Fruit fly (Drosophila melanogaster) whole organism, adult: ENCODE results near the gene TTLL3B.
A peak's percentile ranks its signal among the peaks of the same experiment; 100 is the strongest.

Experiments used
- CG11617 ChIP-seq: fragments of 200-800 bp; sonication (Bioruptor generic); optimal IDR thresholded peaks from 2 replicates; lab custom pipeline; 2017; ENCODE audit warnings: mild to moderate bottlenecking, missing biosample characterization, missing genetic modification reagents, missing genetic modification characterization
- CG12768 ChIP-seq: fragments of 200-800 bp; sonication (Bioruptor generic); optimal IDR thresholded peaks from 2 replicates; lab custom pipeline; 2017; ENCODE audit warnings: missing biosample characterization, missing genetic modification characterization, mild to moderate bottlenecking, moderate library complexity, missing genetic modification reagents
- CG14711 ChIP-seq: fragments of 200-800 bp; sonication (Bioruptor generic); optimal IDR thresholded peaks from 2 replicates; lab custom pipeline; 2018; ENCODE audit warnings: missing biosample characterization, mild to moderate bottlenecking, missing genetic modification characterization, moderate library complexity
- CG1620 ChIP-seq: fragments of 200-800 bp; sonication (Bioruptor generic); optimal IDR thresholded peaks from 2 replicates; lab custom pipeline; 2016; ENCODE audit warnings: missing biosample characterization, missing genetic modification characterization
- CG33017 ChIP-seq: fragments of 200-800 bp; sonication (Bioruptor generic); optimal IDR thresholded peaks from 2 replicates; lab custom pipeline; 2018; ENCODE audit warnings: missing biosample characterization, mild to moderate bottlenecking, missing genetic modification characterization, moderate library complexity
- CG5204 ChIP-seq: fragments of 200-800 bp; sonication (Bioruptor generic); optimal IDR thresholded peaks from 2 replicates; lab custom pipeline; 2016; ENCODE audit warnings: missing biosample characterization, missing genetic modification characterization
- CG7045 ChIP-seq: fragments of 200-800 bp; sonication (Bioruptor generic); optimal IDR thresholded peaks from 2 replicates; lab custom pipeline; 2017; ENCODE audit warnings: missing biosample characterization, mild to moderate bottlenecking, missing genetic modification characterization
- CG7101 ChIP-seq: fragments of 200-800 bp; sonication (Bioruptor generic); optimal IDR thresholded peaks from 2 replicates; lab custom pipeline; 2018; ENCODE audit warnings: missing biosample characterization, mild to moderate bottlenecking, missing genetic modification characterization, moderate library complexity
- Clk ChIP-seq: fragments of 200-800 bp; sonication (Bioruptor generic); optimal IDR thresholded peaks from 2 replicates; lab custom pipeline; 2017; ENCODE audit warnings: missing biosample characterization, missing genetic modification characterization
- Crg-1 ChIP-seq: fragments of 200-800 bp; sonication (Bioruptor generic); optimal IDR thresholded peaks from 2 replicates; lab custom pipeline; 2016; ENCODE audit warnings: missing biosample characterization, missing genetic modification characterization
- Hr96 ChIP-seq: fragments of 200-800 bp; sonication (Bioruptor generic); optimal IDR thresholded peaks from 2 replicates; lab custom pipeline; 2016; ENCODE audit warnings: missing biosample characterization, missing genetic modification characterization
- Mnt ChIP-seq: fragments of 200-800 bp; sonication (Bioruptor generic); optimal IDR thresholded peaks from 2 replicates; lab custom pipeline; 2016; ENCODE audit warnings: missing biosample characterization, mild to moderate bottlenecking, missing genetic modification characterization
- bab1 ChIP-seq: fragments of 200-800 bp; sonication (Bioruptor generic); optimal IDR thresholded peaks from 3 replicates; lab custom pipeline; 2019; ENCODE audit warnings: missing biosample characterization, mild to moderate bottlenecking, missing genetic modification characterization, moderate library complexity
- cic ChIP-seq: fragments of 200-800 bp; sonication (Bioruptor generic); optimal IDR thresholded peaks from 2 replicates; lab custom pipeline; 2017; ENCODE audit warnings: missing biosample characterization, mild to moderate bottlenecking, missing genetic modification characterization, moderate library complexity
- cnc ChIP-seq, 2 experiments: fragments of >200 bp; optimal IDR thresholded peaks; 2 replicates each; lab custom pipeline; 2017
- kay ChIP-seq: fragments of 200-800 bp; sonication (Bioruptor generic); peaks from one replicate; lab custom pipeline; 2016; ENCODE audit warnings: missing biosample characterization, missing genetic modification characterization, borderline replicate concordance
- ovo ChIP-seq: fragments of 200-800 bp; sonication (Bioruptor generic); optimal IDR thresholded peaks from 2 replicates; lab custom pipeline; 2016; ENCODE audit warnings: missing biosample characterization, missing genetic modification characterization
- pad ChIP-seq: fragments of 200-800 bp; sonication (Bioruptor generic); optimal IDR thresholded peaks from 3 replicates; lab custom pipeline; 2017; ENCODE audit warnings: missing biosample characterization, missing genetic modification characterization, mild to moderate bottlenecking, moderate library complexity, missing genetic modification reagents
- tj ChIP-seq: fragments of 200-800 bp; sonication (Bioruptor generic); optimal IDR thresholded peaks from 3 replicates; lab custom pipeline; 2017; ENCODE audit warnings: missing biosample characterization, mild to moderate bottlenecking, missing genetic modification characterization, moderate library complexity
- toe ChIP-seq: fragments of 200-800 bp; sonication (Bioruptor generic); optimal IDR thresholded peaks from 2 replicates; lab custom pipeline; 2016; ENCODE audit warnings: missing biosample characterization, missing genetic modification characterization

The TTLL3B gene

DNA sequence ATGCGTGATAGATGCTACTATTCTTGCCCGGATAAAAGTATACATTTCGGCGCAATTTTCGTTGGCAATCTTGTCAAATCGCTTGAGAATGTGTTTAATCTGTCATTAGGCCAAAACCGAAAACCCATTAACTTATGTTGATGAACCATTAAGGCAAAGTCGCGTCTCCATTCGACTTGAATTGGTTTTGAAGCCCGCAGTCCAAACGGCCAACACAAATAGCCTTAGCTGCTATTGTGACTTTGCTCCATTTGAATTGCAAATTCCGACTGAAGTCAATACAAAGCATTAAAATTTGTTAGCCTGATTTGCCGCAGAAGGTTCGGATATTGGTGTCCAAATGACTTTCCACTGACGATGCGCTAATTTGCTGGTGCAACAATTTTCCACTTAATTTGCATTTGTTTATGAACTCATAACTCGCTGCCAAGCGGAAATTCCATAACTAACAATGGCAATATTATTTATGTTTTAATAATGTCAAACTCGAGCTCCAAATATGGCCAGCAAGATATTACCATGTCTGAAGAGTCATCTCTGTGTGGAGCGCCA is 26.2 kb upstream of the TTLL3B start:
- TF ChIP-seq bab1 (GFP tag; lab: Kevin White, UChicago): no peak
- TF ChIP-seq CG12768: no peak
- no peak for TF ChIP-seq CG7045 (GFP tag; lab: Kevin White, UChicago)
- no peak for TF ChIP-seq CG7101
- TF ChIP-seq CG14711 (tag; lab: Kevin White, UChicago): no peak

DNA sequence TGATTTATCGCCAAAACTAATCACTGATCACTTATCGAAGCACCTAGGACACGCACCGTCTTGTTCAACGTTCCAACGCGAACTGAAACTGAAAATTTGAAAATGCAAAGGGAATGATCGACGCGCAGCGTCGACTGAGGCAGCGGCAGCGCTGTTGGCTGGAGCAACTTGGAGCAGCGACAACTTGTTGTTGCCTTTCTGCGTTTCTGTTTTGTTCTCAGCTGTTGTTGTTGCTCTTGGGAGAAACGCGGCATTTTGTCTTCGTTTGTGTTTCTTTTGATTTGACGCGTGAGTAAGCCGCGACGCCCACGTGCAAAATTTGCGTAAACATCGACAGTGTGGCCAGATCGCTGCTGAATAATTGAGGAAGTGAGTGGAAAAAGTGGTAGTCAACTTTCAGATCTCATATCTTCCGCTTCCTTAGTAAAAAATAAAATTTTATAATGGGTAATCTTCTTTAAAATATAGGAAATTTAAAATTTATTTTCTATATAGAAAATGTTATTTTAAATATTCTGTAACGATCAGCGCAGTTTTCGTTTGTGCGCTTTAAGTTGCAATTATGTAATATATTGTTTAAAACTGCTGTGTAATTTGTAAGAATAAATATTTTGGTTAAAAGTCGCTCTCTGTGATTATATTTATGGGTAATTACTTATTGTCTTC is 23.5 kb upstream of the TTLL3B start, which contains the start of gene Tsp:
TSS of gene Tsp (minus strand) at position 90 of the 666 bp plus-strand sequence.
- TF ChIP-seq CG11617 (GFP tag; lab: Kevin White, UChicago) (no peak), Clk (GFP tag; lab: Kevin White, UChicago) (no peak), Mnt (GFP tag; lab: Kevin White, UChicago) (peak; percentile 33)

DNA sequence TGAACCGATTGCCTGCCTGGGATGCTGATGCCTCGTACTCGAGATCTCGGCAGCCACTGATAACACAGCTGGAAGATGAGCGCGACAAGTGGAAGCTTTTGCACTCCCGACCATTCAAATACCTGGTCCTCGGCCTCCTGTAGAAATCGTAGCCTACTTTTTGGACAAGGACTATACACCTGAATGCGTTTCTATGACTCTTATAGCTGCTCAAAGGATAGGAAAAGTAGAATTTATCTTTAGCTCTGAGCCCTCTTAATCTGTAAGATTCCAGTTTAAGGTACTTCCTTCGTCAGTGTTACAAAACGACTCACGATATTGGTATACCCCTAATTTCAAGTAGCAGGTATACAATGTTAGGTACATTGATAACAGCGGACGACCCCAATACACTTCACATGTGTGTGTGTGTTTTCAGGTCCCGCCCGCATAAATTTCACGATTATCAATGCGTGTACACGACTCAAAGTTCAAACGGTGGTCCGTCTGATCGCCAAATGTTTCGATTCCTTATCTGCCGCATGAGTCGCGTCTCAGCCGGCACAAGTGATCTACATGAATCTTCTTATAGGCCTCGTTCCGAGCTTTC is 16.4 kb upstream of the TTLL3B start, which contains the start of gene AkhR:
TSS of gene AkhR (minus strand) at position 5 of the 589 bp plus-strand sequence.
- TF ChIP-seq CG12768 (no peak), tj (GFP tag; lab: Kevin White, UChicago) (no peak), ovo (GFP tag; lab: Kevin White, UChicago) (no peak), toe (GFP tag; lab: Kevin White, UChicago) (no peak), CG14711 (tag; lab: Kevin White, UChicago) (no peak), cnc (optimal IDR thresholded peaks at IDR 0.05; lab: Kevin White, UChicago) (no peak), CG5204 (GFP tag; lab: Kevin White, UChicago) (no peak), Clk (GFP tag; lab: Kevin White, UChicago) (no peak)

DNA sequence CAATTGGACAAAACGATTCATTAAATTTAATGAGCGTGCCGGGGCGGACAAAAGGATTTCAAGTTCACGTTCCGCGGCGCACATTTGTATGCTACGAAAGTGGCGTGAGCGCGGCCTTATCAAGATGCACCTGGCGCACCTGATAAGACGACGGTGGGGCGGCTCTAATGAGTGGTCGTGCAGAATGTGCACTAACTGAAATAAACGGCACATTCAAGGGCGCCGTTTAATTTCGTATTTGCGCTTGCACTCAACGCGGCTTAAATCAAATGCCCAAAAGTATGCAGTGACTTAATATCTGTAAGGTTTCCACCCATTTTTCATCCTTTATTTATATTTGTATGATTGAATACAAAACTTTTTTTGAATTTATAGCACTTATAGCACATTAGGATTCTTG is 15.7 kb upstream of the TTLL3B start:
- no peak for TF ChIP-seq CG1620 (GFP tag; lab: Kevin White, UChicago)
- no peak for TF ChIP-seq Clk (GFP tag; lab: Kevin White, UChicago)
- no peak for TF ChIP-seq bab1 (GFP tag; lab: Kevin White, UChicago)
- TF ChIP-seq Crg-1 (GFP tag; lab: Kevin White, UChicago): no peak
- TF ChIP-seq cic (GFP tag; lab: Kevin White, UChicago): no peak
- no peak for TF ChIP-seq CG7045 (GFP tag; lab: Kevin White, UChicago)
- TF ChIP-seq cnc (optimal IDR thresholded peaks at IDR 0.05; lab: Kevin White, UChicago): no peak
- no peak for TF ChIP-seq CG33017
- no peak for TF ChIP-seq CG12768
- TF ChIP-seq pad (GFP tag; lab: Kevin White, UChicago): no peak
- TF ChIP-seq CG7101: no peak
- TF ChIP-seq CG11617 (GFP tag; lab: Kevin White, UChicago): no peak
- TF ChIP-seq CG14711 (tag; lab: Kevin White, UChicago): no peak

DNA sequence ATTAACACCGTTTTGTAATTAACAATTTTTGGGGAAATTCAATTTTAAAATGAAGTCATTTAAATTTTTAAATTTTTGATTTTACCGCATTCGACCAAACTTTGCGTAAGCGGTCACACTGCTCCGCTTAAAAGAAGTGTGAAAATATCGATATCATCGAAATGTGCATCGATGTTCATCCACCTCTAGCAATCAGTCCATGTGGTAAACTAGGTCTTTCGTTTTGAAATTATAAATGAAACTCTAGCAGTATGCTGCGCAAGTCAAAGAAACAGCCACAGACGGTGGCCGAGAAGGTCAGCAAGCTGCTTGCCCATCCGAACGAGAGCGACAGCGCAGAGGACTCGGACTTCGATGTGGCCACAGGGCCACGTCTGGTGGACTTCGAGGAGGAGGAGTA is 15.2 kb upstream of the TTLL3B start, which contains the start of gene Aatf:
TSS of gene Aatf (plus strand) at position 166 of the 400 bp plus-strand sequence.
- no peak for TF ChIP-seq tj (GFP tag; lab: Kevin White, UChicago)
- peak; percentile 89 for TF ChIP-seq Mnt (GFP tag; lab: Kevin White, UChicago)

DNA sequence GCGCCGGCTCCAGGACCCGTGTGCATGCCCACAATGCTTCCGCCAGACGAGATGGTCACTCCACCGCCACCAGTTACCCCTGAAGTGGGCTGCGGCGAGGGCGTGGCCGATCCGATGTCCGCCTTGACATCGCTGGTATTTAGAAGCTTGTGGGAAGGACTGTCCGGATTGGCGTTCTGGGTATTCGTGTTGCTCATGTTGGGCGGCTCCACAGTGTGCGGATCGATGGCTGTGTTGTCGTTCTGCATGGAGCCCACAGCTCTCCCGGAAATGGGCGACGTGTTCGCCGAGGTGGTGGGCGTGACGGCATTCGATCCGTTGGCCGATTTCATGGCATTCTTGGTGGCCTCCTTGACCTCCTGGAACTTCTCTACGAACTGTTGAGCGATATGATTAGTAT is 11.0 kb upstream of the TTLL3B start:
- TF ChIP-seq CG7045 (GFP tag; lab: Kevin White, UChicago) (no peak), tj (GFP tag; lab: Kevin White, UChicago) (no peak), Mnt (GFP tag; lab: Kevin White, UChicago) (no peak), cic (GFP tag; lab: Kevin White, UChicago) (no peak), Clk (GFP tag; lab: Kevin White, UChicago) (no peak), CG11617 (GFP tag; lab: Kevin White, UChicago) (no peak), toe (GFP tag; lab: Kevin White, UChicago) (no peak), Hr96 (no peak), bab1 (GFP tag; lab: Kevin White, UChicago) (no peak), kay (GFP tag; lab: Kevin White, UChicago) (no peak), pad (GFP tag; lab: Kevin White, UChicago) (no peak), CG33017 (no peak), Crg-1 (GFP tag; lab: Kevin White, UChicago) (no peak), CG14711 (tag; lab: Kevin White, UChicago) (no peak), CG7101 (no peak), CG12768 (no peak), CG5204 (GFP tag; lab: Kevin White, UChicago) (no peak), CG1620 (GFP tag; lab: Kevin White, UChicago) (no peak), ovo (GFP tag; lab: Kevin White, UChicago) (no peak), cnc (optimal IDR thresholded peaks at IDR 0.05; lab: Kevin White, UChicago) (no peak)
